Fruit fly (Drosophila melanogaster) whole organism, embryonic: ENCODE results near the gene CG3635.

ENCODE experiments used
- Bteb2 ChIP-seq: fragments of 200-800 bp; sonication (Bioruptor generic); optimal IDR thresholded peaks from 2 replicates; lab custom pipeline; 2016; ENCODE audit warnings: missing biosample characterization, missing genetic modification characterization
- CG12236 ChIP-seq: fragments of 200-800 bp; sonication (Bioruptor generic); optimal IDR thresholded peaks from 2 replicates; lab custom pipeline; 2016; ENCODE audit warnings: missing biosample characterization, missing genetic modification characterization
- CG17829 ChIP-seq: fragments of 200-800 bp; optimal IDR thresholded peaks from 2 replicates; lab custom pipeline; 2019; ENCODE audit warnings: missing biosample characterization, mild to moderate bottlenecking, missing genetic modification characterization, moderate library complexity
- CG4730 ChIP-seq: fragments of 200-800 bp; sonication (Bioruptor generic); IDR thresholded peaks from 2 replicates; pipeline ENCODE4 v1.3.6; 2022; ENCODE audit warnings: missing biosample characterization, missing genetic modification characterization
- CG9215 ChIP-seq: fragments of 200-800 bp; sonication (Bioruptor generic); IDR thresholded peaks from 2 replicates; pipeline ENCODE4 v1.3.6; 2022; ENCODE audit warnings: missing biosample characterization, missing genetic modification characterization
- CTCF ChIP-seq: fragments of 200-800 bp; sonication (Bioruptor generic); optimal IDR thresholded peaks from 2 replicates; lab custom pipeline; 2017; ENCODE audit warnings: missing biosample characterization, mild to moderate bottlenecking, missing genetic modification characterization, moderate library complexity
- MESR4 ChIP-seq: fragments of 200-800 bp; sonication (Bioruptor generic); optimal IDR thresholded peaks from 2 replicates; lab custom pipeline; 2018; ENCODE audit warnings: missing biosample characterization, mild to moderate bottlenecking, missing genetic modification characterization, moderate library complexity
- Opbp ChIP-seq: fragments of 200-800 bp; sonication (Bioruptor generic); IDR thresholded peaks from 3 replicates; pipeline ENCODE4 v1.3.6; 2022; ENCODE audit warnings: missing biosample characterization, missing genetic modification characterization; ENCODE audit not compliant: partially characterized antibody
- hb ChIP-seq: fragments of 200-800 bp; sonication (Bioruptor generic); IDR thresholded peaks from 3 replicates; pipeline ENCODE4 v1.3.6; 2022; ENCODE audit warnings: missing biosample characterization, missing genetic modification characterization; ENCODE audit not compliant: partially characterized antibody
- psq ChIP-seq: fragments of 200-800 bp; sonication (Bioruptor generic); optimal IDR thresholded peaks from 2 replicates; lab custom pipeline; 2017; ENCODE audit warnings: missing biosample characterization, missing genetic modification characterization
- tx ChIP-seq: fragments of 200-800 bp; sonication (Bioruptor generic); optimal IDR thresholded peaks from 2 replicates; lab custom pipeline; 2016; ENCODE audit warnings: missing biosample characterization, missing genetic modification characterization

DNA sequence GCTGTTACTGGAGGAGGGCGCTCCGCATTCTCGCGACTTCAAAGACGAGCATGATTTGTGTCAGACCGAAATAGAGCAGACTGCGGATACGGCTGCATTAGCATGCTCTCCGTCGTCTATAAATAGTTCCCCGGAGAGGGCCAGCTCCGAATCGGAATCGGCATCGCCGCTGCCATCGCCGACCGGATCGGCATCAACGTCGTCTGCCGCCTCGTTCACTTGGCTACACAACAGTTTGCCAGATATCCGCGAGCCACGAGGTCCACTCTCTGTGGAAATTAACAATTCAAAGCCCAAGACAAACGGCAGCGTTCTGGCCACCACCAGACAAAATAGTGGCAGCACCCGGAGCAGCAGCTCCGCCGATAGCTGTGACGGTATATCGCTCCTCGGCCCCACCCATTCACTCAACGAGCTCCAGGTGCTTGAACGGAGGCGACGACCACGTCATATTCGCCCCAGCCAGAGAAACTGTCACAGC lies 32.5 kb upstream of the CG3635 start:
- no peak for TF ChIP-seq hb (GFP tag; lab: Robert Waterston, UW)
- no peak for TF ChIP-seq Opbp
- TF ChIP-seq psq (GFP tag; lab: Kevin White, UChicago): no peak
- TF ChIP-seq Bteb2 (GFP tag; lab: Kevin White, UChicago): no peak
- TF ChIP-seq tx: no peak
- TF ChIP-seq MESR4 (GFP tag; lab: Kevin White, UChicago): no peak
- no peak for TF ChIP-seq CTCF
- TF ChIP-seq CG17829 (tag; lab: Kevin White, UChicago): no peak
- no peak for TF ChIP-seq CG9215
- no peak for TF ChIP-seq CG12236 (GFP tag; lab: Kevin White, UChicago)
- no peak for TF ChIP-seq CG4730 (GFP tag; lab: Robert Waterston, UW)
